Worm (Caenorhabditis elegans): ENCODE data around the gene Y116A8C.30.

- TF ChIP-seq rnt-1 (tag; optimal IDR thresholded peaks at IDR 0.05) (no peak), nhr-11 (tag; optimal IDR thresholded peaks at IDR 0.05) (no peak), mec-3 (tag; optimal IDR thresholded peaks at IDR 0.05; ENCODE audit: borderline replicate concordance) (no peak), ceh-22 (tag; optimal IDR thresholded peaks at IDR 0.05) (no peak), fkh-6 (tag; optimal IDR thresholded peaks at IDR 0.05) (no peak), ceh-48 (tag; optimal IDR thresholded peaks at IDR 0.05) (no peak), nhr-232 (tag; optimal IDR thresholded peaks at IDR 0.05) (no peak)
Measured at ce11 chrIV:17150418-17150817, 46.9 kb upstream of the Y116A8C.30 start.

Measured in whole organism, late embryonic.